Worm (Caenorhabditis elegans): ENCODE measurements around the gene C04G6.4.

- TF ChIP-seq lin-13 (GFP tag; optimal IDR thresholded peaks at IDR 0.05) (peak; percentile 41), elt-2 (tag; optimal IDR thresholded peaks at IDR 0.05) (no peak), ama-1 (optimal IDR thresholded peaks at IDR 0.05) (no peak), fkh-4 (tag; optimal IDR thresholded peaks at IDR 0.05; ENCODE audit: borderline replicate concordance) (no peak), blmp-1 (tag; optimal IDR thresholded peaks at IDR 0.05) (peak; percentile 71), zag-1 (tag; optimal IDR thresholded peaks at IDR 0.05) (no peak), unc-62 (GFP tag; optimal IDR thresholded peaks at IDR 0.05) (no peak), aly-2 (tag; optimal IDR thresholded peaks at IDR 0.05) (peak; percentile 28), unc-86 (tag; optimal IDR thresholded peaks at IDR 0.05) (peak; percentile 49), C16A3.4 (tag; optimal IDR thresholded peaks at IDR 0.05) (peak; percentile 92), lsy-2 (tag; optimal IDR thresholded peaks at IDR 0.05) (peak; percentile 71 to 94)
Observed at ce11 chrII:5061794-5062368, 21.4 kb downstream of the C04G6.4 start, which contains the start of gene smc-5.
